Fruit fly (Drosophila melanogaster): Measurements from ENCODE around the gene mib1.

The mib1 gene

DNA sequence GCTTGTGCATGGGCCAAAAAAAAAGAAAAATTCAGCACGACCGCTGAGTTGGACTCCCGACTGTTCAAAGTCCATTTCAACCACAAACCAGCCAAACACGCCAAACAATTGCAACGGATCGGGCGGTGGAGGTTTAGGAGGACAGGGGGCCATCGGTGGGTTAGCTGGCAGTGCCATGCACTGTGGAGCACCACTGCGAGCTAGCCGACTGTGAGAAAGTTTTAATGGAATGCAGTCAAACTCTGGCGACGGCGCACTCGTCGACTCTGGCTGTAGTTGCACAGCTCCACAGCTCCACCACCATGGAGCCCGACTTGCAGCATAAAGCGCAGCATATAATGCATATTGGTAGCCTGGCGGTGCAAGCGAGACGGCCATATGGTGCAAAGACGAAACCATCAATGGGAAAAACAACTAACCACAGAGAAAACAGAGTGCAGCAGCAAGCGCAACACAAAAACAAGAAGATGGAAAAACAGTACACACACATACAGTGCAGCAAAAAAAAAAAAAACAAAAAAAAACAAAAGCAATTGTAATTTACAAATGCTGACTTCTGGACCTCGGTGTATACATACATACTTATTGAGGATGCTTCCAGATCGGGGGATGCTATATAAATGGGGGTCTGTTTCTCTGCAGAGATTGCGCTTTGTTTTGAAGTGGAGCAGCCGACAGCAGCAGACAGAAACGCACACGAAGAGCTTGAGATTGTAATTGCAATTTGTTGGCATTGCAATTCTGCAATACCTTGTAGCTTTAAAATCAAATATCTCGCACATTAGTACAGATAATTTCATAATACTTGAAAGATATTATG, 29.9 kb upstream of the mib1 start:
- TF ChIP-seq Ets98B (GFP tag; IDR thresholded peaks at IDR 0.05) (peak; percentile 80), Snoo (tag; optimal IDR thresholded peaks at IDR 0.05) (peak; percentile 33), CG32121 (GFP tag; IDR thresholded peaks at IDR 0.05) (peak; percentile 66), CG8159 (tag; optimal IDR thresholded peaks at IDR 0.05) (peak; percentile 29), CG13204 (GFP tag; optimal IDR thresholded peaks at IDR 0.05) (peak; percentile 83), Pif1A (GFP tag; optimal IDR thresholded peaks at IDR 0.05) (peak; percentile 46), CG10348 (GFP tag; IDR thresholded peaks at IDR 0.05) (no peak), CG15710 (tag; optimal IDR thresholded peaks at IDR 0.05) (peak; percentile 47), rn (GFP tag; IDR thresholded peaks at IDR 0.05) (no peak), fd96Ca (GFP tag; IDR thresholded peaks at IDR 0.05) (peak; percentile 80), CG8301 (tag; optimal IDR thresholded peaks at IDR 0.05) (peak; percentile 57), D1 (tag; optimal IDR thresholded peaks at IDR 0.05) (no peak), CG34367 (tag; optimal IDR thresholded peaks at IDR 0.05) (peak; percentile 29), CG12605 (GFP tag; IDR thresholded peaks at IDR 0.05) (peak; percentile 54; the same call in 1 of the 2 replicates), CG17806 (tag; optimal IDR thresholded peaks at IDR 0.05) (peak; percentile 22), gl (tag; optimal IDR thresholded peaks at IDR 0.05) (peak; percentile 91), CG14655 (GFP tag; optimal IDR thresholded peaks at IDR 0.05) (peak; percentile 74), EcR (GFP tag; optimal IDR thresholded peaks at IDR 0.05) (peak; percentile 65), CG4496 (GFP tag; IDR thresholded peaks at IDR 0.05) (peak; percentile 79), Pif1B (GFP tag; optimal IDR thresholded peaks at IDR 0.05) (peak; percentile 56), CG9948 (tag; optimal IDR thresholded peaks at IDR 0.05) (no peak)

DNA sequence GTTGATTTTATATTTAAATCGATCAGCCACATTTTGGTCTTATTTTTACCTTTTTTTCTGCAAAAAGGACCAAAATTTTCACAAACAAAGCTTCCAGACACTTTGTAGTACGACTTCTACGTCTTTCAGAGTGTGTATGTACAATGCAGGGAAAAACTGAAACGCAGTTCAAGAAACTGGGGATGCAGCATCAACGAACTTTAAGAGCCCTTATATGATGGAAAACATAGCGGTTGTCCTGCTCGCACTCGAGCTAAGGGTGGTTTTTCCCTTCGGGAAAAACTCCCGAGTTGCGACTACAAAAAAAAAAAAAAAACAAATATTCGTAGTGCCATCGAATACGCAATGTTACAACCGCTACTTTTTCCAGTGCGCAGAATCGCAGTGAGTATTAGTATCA, 28.8 kb upstream of the mib1 start:
- TF ChIP-seq CG4496 (GFP tag; IDR thresholded peaks at IDR 0.05) (0 out of 3 replicates have a peak, but pooled peaks have one; percentile 13), CG12605 (GFP tag; IDR thresholded peaks at IDR 0.05) (0 out of 2 replicates have a peak, but pooled peaks have one; percentile 9), EcR (GFP tag; optimal IDR thresholded peaks at IDR 0.05) (peak; percentile 32), CG10348 (GFP tag; IDR thresholded peaks at IDR 0.05) (no peak), CG32121 (GFP tag; IDR thresholded peaks at IDR 0.05) (no peak)

DNA sequence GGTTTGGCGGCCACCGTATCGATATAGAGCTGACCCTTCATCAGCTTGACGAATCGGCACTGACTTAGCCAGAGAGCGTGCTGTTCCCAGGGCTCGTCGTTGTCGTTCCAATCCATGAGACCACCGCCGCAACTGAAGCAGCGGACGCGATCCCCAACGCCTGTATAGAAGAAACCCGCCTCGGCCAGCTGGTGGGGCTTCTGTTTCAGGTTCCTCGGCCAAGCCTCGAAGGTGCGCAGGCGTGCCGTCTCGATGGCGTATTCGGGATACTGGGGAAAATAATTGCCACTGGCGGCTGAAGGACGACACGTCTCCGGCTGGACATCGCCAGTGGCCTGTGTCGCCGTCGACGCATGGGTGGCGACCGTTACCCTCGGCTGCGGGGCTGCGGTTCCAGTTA, 27.5 kb upstream of the mib1 start:
- TF ChIP-seq Pif1B (GFP tag; optimal IDR thresholded peaks at IDR 0.05): no peak
- TF ChIP-seq CG13204 (GFP tag; optimal IDR thresholded peaks at IDR 0.05): no peak
- TF ChIP-seq D1 (tag; optimal IDR thresholded peaks at IDR 0.05): no peak
- TF ChIP-seq CG17806 (tag; optimal IDR thresholded peaks at IDR 0.05): no peak
- no peak for TF ChIP-seq CG4496 (GFP tag; IDR thresholded peaks at IDR 0.05)
- TF ChIP-seq CG9948 (tag; optimal IDR thresholded peaks at IDR 0.05): no peak
- TF ChIP-seq CG10348 (GFP tag; IDR thresholded peaks at IDR 0.05): no peak
- no peak for TF ChIP-seq Ets98B (GFP tag; IDR thresholded peaks at IDR 0.05)

DNA sequence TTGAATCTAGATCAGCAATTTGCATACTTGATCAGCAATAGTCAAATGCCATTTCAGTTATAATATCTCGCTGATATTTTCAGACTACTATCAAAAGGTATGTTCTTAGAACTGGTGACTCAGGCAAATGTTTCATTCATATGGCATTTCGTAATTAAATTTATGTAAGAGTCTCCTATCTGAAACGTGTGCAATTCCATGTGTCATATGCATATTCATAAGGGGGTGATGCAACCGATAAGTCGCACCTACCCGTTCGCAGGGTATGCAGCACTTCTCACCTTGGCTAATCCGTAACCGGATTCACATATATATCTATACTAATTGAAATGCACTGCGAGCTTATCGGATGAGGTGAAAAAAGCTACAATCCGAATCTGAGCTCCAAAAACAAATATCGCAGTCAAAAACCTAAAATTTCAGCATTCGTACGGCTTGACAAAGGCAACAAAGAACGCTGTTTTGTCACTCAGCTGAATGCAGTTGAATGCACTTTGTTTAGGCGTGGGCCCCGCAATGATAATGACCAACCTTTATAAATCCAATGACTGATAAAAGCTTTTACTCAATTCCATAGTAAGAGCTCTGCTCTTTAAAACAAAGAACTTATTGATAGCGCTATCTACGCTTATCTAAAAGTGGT, 26.2 kb upstream of the mib1 start:
- TF ChIP-seq Pif1B (GFP tag; optimal IDR thresholded peaks at IDR 0.05) (peak; percentile 4), CG32121 (GFP tag; IDR thresholded peaks at IDR 0.05) (peak; percentile 60), CG34367 (tag; optimal IDR thresholded peaks at IDR 0.05) (no peak), CG4496 (GFP tag; IDR thresholded peaks at IDR 0.05) (peak; percentile 76), CG14655 (GFP tag; optimal IDR thresholded peaks at IDR 0.05) (peak; percentile 31), CG10348 (GFP tag; IDR thresholded peaks at IDR 0.05) (no peak), rn (GFP tag; IDR thresholded peaks at IDR 0.05) (no peak), EcR (GFP tag; optimal IDR thresholded peaks at IDR 0.05) (peak; percentile 95), Snoo (tag; optimal IDR thresholded peaks at IDR 0.05) (peak; percentile 17), CG13204 (GFP tag; optimal IDR thresholded peaks at IDR 0.05) (no peak), Ets98B (GFP tag; IDR thresholded peaks at IDR 0.05) (peak; percentile 79), Pif1A (GFP tag; optimal IDR thresholded peaks at IDR 0.05) (peak; percentile 53), CG12605 (GFP tag; IDR thresholded peaks at IDR 0.05) (peak; percentile 59), CG8159 (tag; optimal IDR thresholded peaks at IDR 0.05) (no peak), CG8301 (tag; optimal IDR thresholded peaks at IDR 0.05) (peak; percentile 40), CG17806 (tag; optimal IDR thresholded peaks at IDR 0.05) (peak; percentile 17), D1 (tag; optimal IDR thresholded peaks at IDR 0.05) (no peak), CG15710 (tag; optimal IDR thresholded peaks at IDR 0.05) (peak; percentile 4), fd96Ca (GFP tag; IDR thresholded peaks at IDR 0.05) (peak; percentile 72; the same call in 2 of the 3 replicates), CG9948 (tag; optimal IDR thresholded peaks at IDR 0.05) (no peak), gl (tag; optimal IDR thresholded peaks at IDR 0.05) (peak; percentile 15)

DNA sequence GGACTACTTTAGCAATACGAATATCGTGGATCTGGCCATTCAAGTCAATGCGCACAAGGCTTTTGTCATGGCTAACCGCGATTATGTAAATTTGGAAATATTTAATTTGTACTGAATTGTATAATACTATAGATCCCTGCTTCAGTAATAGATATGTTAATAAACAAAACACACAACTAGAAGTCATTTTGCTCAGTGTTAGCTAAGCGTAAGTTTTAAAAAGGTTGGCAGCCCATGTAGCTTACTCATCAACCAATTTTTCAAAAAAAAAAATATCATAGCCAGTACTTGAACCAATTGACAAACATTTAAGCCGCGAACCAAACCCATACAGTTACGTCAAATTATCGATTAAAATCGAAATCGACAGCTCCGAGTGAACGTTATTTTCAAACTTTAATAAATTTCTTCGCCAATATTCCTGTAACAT, 25.5 kb upstream of the mib1 start:
- TF ChIP-seq Ets98B (GFP tag; IDR thresholded peaks at IDR 0.05) (peak; percentile 90), CG15710 (tag; optimal IDR thresholded peaks at IDR 0.05) (peak; percentile 65), gl (tag; optimal IDR thresholded peaks at IDR 0.05) (peak; percentile 59), CG4496 (GFP tag; IDR thresholded peaks at IDR 0.05) (peak; percentile 90), CG34367 (tag; optimal IDR thresholded peaks at IDR 0.05) (peak; percentile 65), CG32121 (GFP tag; IDR thresholded peaks at IDR 0.05) (peak; percentile 70), CG8159 (tag; optimal IDR thresholded peaks at IDR 0.05) (peak; percentile 70), D1 (tag; optimal IDR thresholded peaks at IDR 0.05) (peak; percentile 61), fd96Ca (GFP tag; IDR thresholded peaks at IDR 0.05) (peak; percentile 80), CG12605 (GFP tag; IDR thresholded peaks at IDR 0.05) (peak; percentile 86), CG14655 (GFP tag; optimal IDR thresholded peaks at IDR 0.05) (peak; percentile 76), EcR (GFP tag; optimal IDR thresholded peaks at IDR 0.05) (no peak), CG17806 (tag; optimal IDR thresholded peaks at IDR 0.05) (peak; percentile 70), CG9948 (tag; optimal IDR thresholded peaks at IDR 0.05) (peak; percentile 62), Pif1B (GFP tag; optimal IDR thresholded peaks at IDR 0.05) (peak; percentile 49), CG10348 (GFP tag; IDR thresholded peaks at IDR 0.05) (no peak), Pif1A (GFP tag; optimal IDR thresholded peaks at IDR 0.05) (peak; percentile 82), rn (GFP tag; IDR thresholded peaks at IDR 0.05) (peak; percentile 57; the same call in 1 of the 2 replicates), CG8301 (tag; optimal IDR thresholded peaks at IDR 0.05) (peak; percentile 80), CG13204 (GFP tag; optimal IDR thresholded peaks at IDR 0.05) (peak; percentile 8), Snoo (tag; optimal IDR thresholded peaks at IDR 0.05) (peak; percentile 75)

All from whole organism, pupa.